Fruit fly (Drosophila melanogaster) whole organism, wandering third instar larva: ENCODE data around the gene CG34125.

Source experiments
- Abd-B ChIP-seq: fragments of >200 bp; optimal IDR thresholded peaks from 2 replicates; lab custom pipeline; 2017; ENCODE audit warnings: missing biosample characterization, missing genetic modification characterization
- CG32264 ChIP-seq: fragments of 200-800 bp; sonication (Bioruptor generic); optimal IDR thresholded peaks from 2 replicates; lab custom pipeline; 2016; ENCODE audit warnings: missing biosample characterization, missing genetic modification characterization
- CG9705 ChIP-seq: fragments of 200-800 bp; sonication (Bioruptor generic); optimal IDR thresholded peaks from 2 replicates; lab custom pipeline; 2018; ENCODE audit warnings: missing biosample characterization, mild to moderate bottlenecking, missing genetic modification characterization
- CrebA ChIP-seq: fragments of 200-800 bp; sonication (Bioruptor generic); optimal IDR thresholded peaks from 2 replicates; lab custom pipeline; 2016; ENCODE audit warnings: missing biosample characterization, mild to moderate bottlenecking, missing genetic modification characterization, borderline replicate concordance
- Dfd ChIP-seq: fragments of >200 bp; optimal IDR thresholded peaks from 2 replicates; lab custom pipeline; 2017; ENCODE audit warnings: missing biosample characterization, missing genetic modification characterization
- Dif ChIP-seq: fragments of 200-275, 200-300 bp; sonication (Bioruptor generic); optimal IDR thresholded peaks from 2 replicates; lab custom pipeline; 2018; ENCODE audit warnings: missing biosample characterization, missing genetic modification characterization; ENCODE audit not compliant: partially characterized antibody
- GATAd ChIP-seq: sonication (Bioruptor generic); optimal IDR thresholded peaks from 2 replicates; lab custom pipeline; 2016; ENCODE audit warnings: missing biosample characterization, missing genetic modification characterization
- HLH106 ChIP-seq: fragments of 200-800 bp; optimal IDR thresholded peaks from 3 replicates; lab custom pipeline; 2019; ENCODE audit warnings: missing biosample characterization, mild to moderate bottlenecking, missing genetic modification characterization, moderate library complexity
- Hnf4 ChIP-seq: fragments of 200-800 bp; sonication (Bioruptor generic); optimal IDR thresholded peaks from 2 replicates; lab custom pipeline; 2016; ENCODE audit warnings: missing biosample characterization, mild to moderate bottlenecking, missing genetic modification characterization
- Hr78 ChIP-seq: fragments of >200 bp; optimal IDR thresholded peaks from 2 replicates; lab custom pipeline; 2017; ENCODE audit warnings: missing biosample characterization, missing genetic modification characterization
- Hr83 ChIP-seq: fragments of 200-300 bp; sonication (Bioruptor generic); optimal IDR thresholded peaks from 2 replicates; lab custom pipeline; 2016; ENCODE audit warnings: missing biosample characterization, mild to moderate bottlenecking, missing genetic modification characterization, moderate library complexity; ENCODE audit not compliant: poor library complexity, severe bottlenecking
- Jra ChIP-seq: sonication (Bioruptor generic); optimal IDR thresholded peaks from 2 replicates; lab custom pipeline; 2016; ENCODE audit warnings: missing biosample characterization, missing genetic modification characterization
- Mio ChIP-seq: sonication (Bioruptor generic); optimal IDR thresholded peaks from 2 replicates; lab custom pipeline; 2016; ENCODE audit warnings: missing biosample characterization, missing genetic modification characterization
- Myc ChIP-seq: fragments of >200 bp; optimal IDR thresholded peaks from 2 replicates; lab custom pipeline; 2017
- N ChIP-seq: fragments of >200 bp; optimal IDR thresholded peaks from 2 replicates; lab custom pipeline; 2018; ENCODE audit warnings: missing biosample characterization, missing external identifiers, missing genetic modification characterization
- OdsH ChIP-seq: fragments of 200-800 bp; sonication (Bioruptor generic); optimal IDR thresholded peaks from 2 replicates; lab custom pipeline; 2016; ENCODE audit warnings: missing biosample characterization, mild to moderate bottlenecking, missing genetic modification characterization
- Rel ChIP-seq, 2 experiments: fragments of 200-800 bp; sonication (Bioruptor generic) in 1 of 2; optimal IDR thresholded peaks; 2 replicates in 1 of 2; 3 replicates in 1 of 2; lab custom pipeline; 2016 to 2019; ENCODE audit warnings: mild to moderate bottlenecking in 2 of 2, missing biosample characterization in 2 of 2, missing genetic modification characterization in 2 of 2, moderate library complexity in 1 of 2
- Sp1 ChIP-seq: fragments of 200-800 bp; sonication (Bioruptor generic); optimal IDR thresholded peaks from 3 replicates; lab custom pipeline; 2019; ENCODE audit warnings: missing biosample characterization, mild to moderate bottlenecking, missing genetic modification characterization, moderate library complexity
- Vsx2 ChIP-seq: fragments of 200-300, 225-300 bp; sonication (Bioruptor generic); optimal IDR thresholded peaks from 2 replicates; lab custom pipeline; 2018; ENCODE audit warnings: missing biosample characterization, missing genetic modification characterization; ENCODE audit not compliant: partially characterized antibody
- br ChIP-seq: fragments of 200-800 bp; sonication (Bioruptor generic); optimal IDR thresholded peaks from 2 replicates; lab custom pipeline; 2016; ENCODE audit warnings: missing biosample characterization, missing genetic modification characterization
- brk ChIP-seq: fragments of 200-800 bp; sonication (Bioruptor generic); optimal IDR thresholded peaks from 2 replicates; lab custom pipeline; 2016; ENCODE audit warnings: missing biosample characterization, mild to moderate bottlenecking, missing genetic modification characterization
- dl ChIP-seq, 2 experiments: fragments of 175-275, 200-275 bp in 1 of 2; fragments of 200-275 bp in 1 of 2; sonication (Bioruptor generic); optimal IDR thresholded peaks; lab custom pipeline; 2018; ENCODE audit warnings: mild to moderate bottlenecking in 2 of 2, missing biosample characterization in 2 of 2, missing genetic modification characterization in 2 of 2, moderate library complexity in 2 of 2; ENCODE audit not compliant: partially characterized antibody in 2 of 2, insufficient read depth in 1 of 2
- dmrt93B ChIP-seq: fragments of 200-800 bp; sonication (Bioruptor generic); optimal IDR thresholded peaks from 2 replicates; lab custom pipeline; 2018; ENCODE audit warnings: missing biosample characterization, mild to moderate bottlenecking, missing genetic modification characterization
- dsf ChIP-seq: sonication (Bioruptor generic); optimal IDR thresholded peaks from 2 replicates; lab custom pipeline; 2016; ENCODE audit warnings: missing biosample characterization, missing genetic modification characterization, borderline replicate concordance
- ey ChIP-seq: fragments of 200-800 bp; sonication (Bioruptor generic); optimal IDR thresholded peaks from 2 replicates; lab custom pipeline; 2016; ENCODE audit warnings: missing biosample characterization, missing genetic modification characterization
- foxo ChIP-seq, 2 experiments: fragments of 200-800 bp; sonication (Bioruptor generic); optimal IDR thresholded peaks; 2 replicates in 1 of 2; 3 replicates in 1 of 2; lab custom pipeline; 2016 to 2017; ENCODE audit warnings: missing biosample characterization in 2 of 2, missing genetic modification characterization in 2 of 2
- fru ChIP-seq: fragments of 200-800 bp; sonication (Bioruptor generic); optimal IDR thresholded peaks from 3 replicates; lab custom pipeline; 2016; ENCODE audit warnings: missing biosample characterization, mild to moderate bottlenecking, missing genetic modification characterization
- h ChIP-seq: fragments of 200-800 bp; sonication (Bioruptor generic); optimal IDR thresholded peaks from 3 replicates; lab custom pipeline; 2016; ENCODE audit warnings: missing biosample characterization, mild to moderate bottlenecking, missing genetic modification characterization
- jim ChIP-seq: fragments of 175-275, 200-325 bp; sonication (Bioruptor generic); optimal IDR thresholded peaks from 2 replicates; lab custom pipeline; 2016; ENCODE audit warnings: missing biosample characterization, mild to moderate bottlenecking, missing genetic modification characterization
- lola ChIP-seq: fragments of >200 bp; optimal IDR thresholded peaks from 2 replicates; lab custom pipeline; 2017; ENCODE audit warnings: missing biosample characterization, missing genetic modification characterization
- pan ChIP-seq: fragments of >200 bp; optimal IDR thresholded peaks from 2 replicates; lab custom pipeline; 2017
- psq ChIP-seq: fragments of 200-800 bp; sonication (Bioruptor generic); optimal IDR thresholded peaks from 3 replicates; lab custom pipeline; 2017; ENCODE audit warnings: missing biosample characterization, mild to moderate bottlenecking, missing genetic modification characterization, moderate library complexity
- rgr ChIP-seq: fragments of 200-800 bp; sonication (Bioruptor generic); optimal IDR thresholded peaks from 3 replicates; lab custom pipeline; 2016; ENCODE audit warnings: missing biosample characterization, mild to moderate bottlenecking, missing genetic modification characterization
- sage ChIP-seq: fragments of 200-800 bp; sonication (Bioruptor generic); optimal IDR thresholded peaks from 2 replicates; lab custom pipeline; 2016; ENCODE audit warnings: missing biosample characterization, mild to moderate bottlenecking, missing genetic modification characterization
- sv ChIP-seq: fragments of 200-800 bp; sonication (Bioruptor generic); optimal IDR thresholded peaks from 3 replicates; lab custom pipeline; 2016; ENCODE audit warnings: missing biosample characterization, missing genetic modification characterization
- tai ChIP-seq: sonication (Bioruptor generic); optimal IDR thresholded peaks from 2 replicates; lab custom pipeline; 2016; ENCODE audit warnings: missing biosample characterization, missing genetic modification characterization
- usp ChIP-seq: fragments of >200 bp; optimal IDR thresholded peaks from 2 replicates; lab custom pipeline; 2017; ENCODE audit warnings: missing biosample characterization, missing genetic modification characterization
- woc ChIP-seq: sonication (Bioruptor generic); optimal IDR thresholded peaks from 2 replicates; lab custom pipeline; 2016; ENCODE audit warnings: missing biosample characterization, mild to moderate bottlenecking, missing genetic modification characterization

The CG34125 gene

dm6 chr2L:5003670-5004453, 38.4 kb downstream of the CG34125 start:
- TF ChIP-seq Myc, result peak; percentile 29
- no peak for TF ChIP-seq Hr78 (GFP tag; lab: Kevin White, UChicago)
- peak; percentile 55 for TF ChIP-seq N (GFP tag; lab: Kevin White, UChicago)
- no peak for TF ChIP-seq CG9705 (GFP tag; lab: Kevin White, UChicago)

- TF ChIP-seq tai (GFP tag; lab: Kevin White, UChicago) (no peak), psq (peak; percentile 83), N (GFP tag; lab: Kevin White, UChicago) (no peak), woc (peak; percentile 87), dsf (GFP tag; lab: Kevin White, UChicago) (no peak), Myc (no peak), Hr78 (GFP tag; lab: Kevin White, UChicago) (no peak), CG9705 (GFP tag; lab: Kevin White, UChicago) (peak; percentile 64), dmrt93B (GFP tag; lab: Kevin White, UChicago) (peak; percentile 72), CrebA (GFP tag; lab: Kevin White, UChicago) (no peak), OdsH (GFP tag; lab: Kevin White, UChicago) (peak; percentile 91), sage (peak; percentile 53), Sp1 (GFP tag; lab: Kevin White, UChicago) (peak; percentile 86), ey (GFP tag; lab: Kevin White, UChicago) (peak; percentile 93), Dif (GFP tag; lab: Kevin White, UChicago) (no peak), Jra (GFP tag; lab: Kevin White, UChicago) (peak; percentile 75), Hr83 (GFP tag; lab: Kevin White, UChicago) (no peak), foxo (GFP tag; optimal IDR thresholded peaks at IDR 0.05; lab: Kevin White, UChicago) (peak; percentile 59 to 95), h (GFP tag; lab: Kevin White, UChicago) (peak; percentile 93), br (GFP tag; lab: Kevin White, UChicago) (peak; percentile 93), usp (no peak), Mio (GFP tag; lab: Kevin White, UChicago) (peak; percentile 58), Rel (GFP tag; optimal IDR thresholded peaks at IDR 0.05; lab: Kevin White, UChicago) (peak; percentile 57), Rel (tag; optimal IDR thresholded peaks at IDR 0.05; lab: Kevin White, UChicago) (peak; percentile 61), CG32264 (GFP tag; lab: Kevin White, UChicago) (peak; percentile 83), sv (GFP tag; lab: Kevin White, UChicago) (peak; percentile 92), Abd-B (GFP tag; lab: Kevin White, UChicago) (no peak), rgr (GFP tag; lab: Kevin White, UChicago) (peak; percentile 92), brk (GFP tag; lab: Kevin White, UChicago) (peak; percentile 77), Dfd (GFP tag; lab: Kevin White, UChicago) (no peak), GATAd (GFP tag; lab: Kevin White, UChicago) (peak; percentile 5), lola (no peak), HLH106 (peak; percentile 89), jim (no peak), dl (GFP tag; optimal IDR thresholded peaks at IDR 0.05; lab: Kevin White, UChicago; ENCODE audit: insufficient read depth in 1 of 2, partially characterized antibody in 2 of 2) (no peak), fru (GFP tag; lab: Kevin White, UChicago) (peak; percentile 92), Vsx2 (GFP tag; lab: Kevin White, UChicago) (no peak), Hnf4 (GFP tag; lab: Kevin White, UChicago) (peak; percentile 92), pan (lab: Kevin White, UChicago) (no peak)
These were observed 39.4 kb downstream of the CG34125 start for dm6 chr2L:5004677-5005463.
